Fruit fly (Drosophila melanogaster) whole organism, larva: ENCODE data around the gene CG44869.

ENCODE experiments used
- noc ChIP-seq: fragments of 200-800 bp; sonication (Bioruptor generic); optimal IDR thresholded peaks from 3 replicates; lab custom pipeline; 2019; ENCODE audit warnings: missing biosample characterization, mild to moderate bottlenecking, missing genetic modification characterization, moderate library complexity

Gene CG44869

DNA sequence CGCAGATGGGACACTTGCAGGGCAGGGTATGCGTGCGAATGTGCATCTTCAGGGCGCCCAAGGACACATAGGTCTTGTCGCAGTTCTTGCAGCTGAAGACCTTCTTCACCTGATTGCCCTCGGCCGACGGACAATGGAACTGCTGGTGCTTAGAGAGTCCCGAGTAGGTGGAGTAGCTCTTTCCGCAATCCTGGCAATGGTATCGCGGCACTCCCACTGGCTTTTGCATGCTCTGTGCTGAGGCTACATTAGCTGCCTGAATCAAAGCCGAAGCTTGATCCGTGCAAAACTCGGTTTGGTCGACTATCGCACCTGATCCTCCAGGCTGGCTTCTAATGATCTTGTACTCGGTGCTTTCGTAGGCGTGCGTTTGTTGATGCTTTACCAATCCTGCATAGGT lies 6.0 kb upstream of the CG44869 start:
- no peak for TF ChIP-seq noc (tag; lab: Kevin White, UChicago)

DNA sequence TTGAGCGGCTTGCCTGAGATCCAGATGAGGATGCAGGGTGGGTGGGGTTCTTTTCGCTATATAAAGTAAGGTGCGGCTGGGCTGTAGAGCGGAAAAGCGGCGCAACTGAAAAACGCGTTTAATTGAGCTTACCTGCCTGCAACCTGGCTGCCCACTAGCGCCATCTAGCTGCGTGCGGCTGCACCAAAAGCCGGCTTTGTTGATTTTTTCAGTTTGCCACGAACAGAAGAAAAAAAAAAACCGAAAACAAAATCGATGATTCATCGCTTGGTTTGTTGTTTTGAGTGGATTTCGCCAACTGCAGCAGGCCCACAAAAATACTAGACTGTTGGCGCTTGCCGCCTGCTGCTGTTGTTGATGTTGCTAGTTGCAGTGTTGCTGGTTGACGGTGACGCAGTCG lies 4.3 kb upstream of the CG44869 start:
- no peak for TF ChIP-seq noc (tag; lab: Kevin White, UChicago)

DNA sequence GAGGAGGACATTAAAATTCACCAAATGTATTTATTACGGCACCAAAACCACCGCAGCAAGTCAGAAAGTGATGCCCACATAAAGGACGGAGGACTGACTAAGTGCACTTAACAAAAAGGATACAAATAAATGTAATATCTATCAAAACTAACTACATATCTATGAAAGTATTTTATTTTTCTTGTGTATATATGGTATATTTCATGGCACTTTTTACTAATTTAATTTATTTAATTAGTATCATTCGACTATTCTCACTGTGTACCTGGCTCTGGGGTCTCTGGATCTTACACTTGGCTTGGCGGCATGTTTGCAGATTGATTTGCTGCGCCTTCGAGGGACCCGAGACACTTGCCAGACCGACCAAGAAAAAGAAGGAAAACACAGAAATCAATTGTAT lies 4.1 kb downstream of the CG44869 start:
- no peak for TF ChIP-seq noc (tag; lab: Kevin White, UChicago)

DNA sequence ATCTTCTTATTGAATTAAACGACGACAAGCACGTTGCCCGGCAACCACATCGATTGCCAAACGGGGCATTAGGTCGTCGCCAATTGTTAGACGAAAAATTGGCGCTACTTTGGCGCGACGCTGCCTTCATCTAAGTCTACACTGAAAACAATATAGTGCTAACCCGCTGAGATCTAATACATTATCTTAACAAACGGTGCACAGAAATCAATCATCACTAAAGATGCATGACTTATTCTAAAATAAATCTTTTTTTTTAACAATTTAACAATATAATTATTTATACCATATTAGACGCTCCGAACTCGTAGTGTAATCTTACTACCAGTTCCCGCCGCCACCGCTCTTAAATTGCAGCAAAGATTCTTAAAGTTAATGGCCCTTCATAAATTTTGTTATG lies 6.3 kb downstream of the CG44869 start:
- no peak for TF ChIP-seq noc (tag; lab: Kevin White, UChicago)

DNA sequence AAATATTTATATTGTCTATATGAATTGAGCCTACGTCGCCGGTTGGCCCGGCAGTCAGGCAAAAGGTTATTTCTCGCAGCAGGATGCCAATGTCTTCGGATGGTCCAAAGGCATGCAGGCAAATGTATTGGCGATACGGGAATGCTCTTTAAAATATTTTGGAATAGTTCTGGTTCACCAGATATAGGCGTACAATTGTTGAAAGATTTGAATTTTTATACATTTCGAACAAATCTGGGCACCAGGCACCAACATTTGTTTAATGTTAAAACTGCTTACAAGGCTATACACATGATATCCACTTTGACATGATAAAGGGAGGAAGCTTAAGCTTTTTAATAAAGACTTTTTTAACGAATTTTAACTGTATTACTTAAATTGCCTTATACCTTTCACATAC lies 7.9 kb downstream of the CG44869 start:
- no peak for TF ChIP-seq noc (tag; lab: Kevin White, UChicago)

DNA sequence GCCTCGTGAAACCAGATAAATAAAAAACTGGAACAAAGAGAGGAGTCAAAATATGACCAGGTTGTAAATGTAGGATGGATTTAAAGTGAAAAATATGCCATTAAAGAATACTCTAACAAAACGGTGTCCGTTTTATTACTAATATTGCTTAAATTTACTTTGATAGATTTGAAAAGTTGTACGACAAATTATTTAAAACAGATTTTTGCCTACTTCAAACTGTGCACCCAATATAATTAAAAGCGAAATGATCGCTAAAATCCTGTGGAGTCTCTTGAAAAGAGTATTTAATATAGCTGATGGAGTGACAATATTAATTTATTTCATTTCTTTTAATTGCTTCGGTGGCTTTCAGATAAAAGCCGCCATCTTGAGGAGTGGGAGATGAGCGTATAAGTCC lies 9.1 kb downstream of the CG44869 start:
- TF ChIP-seq noc (tag; lab: Kevin White, UChicago) = no peak

DNA sequence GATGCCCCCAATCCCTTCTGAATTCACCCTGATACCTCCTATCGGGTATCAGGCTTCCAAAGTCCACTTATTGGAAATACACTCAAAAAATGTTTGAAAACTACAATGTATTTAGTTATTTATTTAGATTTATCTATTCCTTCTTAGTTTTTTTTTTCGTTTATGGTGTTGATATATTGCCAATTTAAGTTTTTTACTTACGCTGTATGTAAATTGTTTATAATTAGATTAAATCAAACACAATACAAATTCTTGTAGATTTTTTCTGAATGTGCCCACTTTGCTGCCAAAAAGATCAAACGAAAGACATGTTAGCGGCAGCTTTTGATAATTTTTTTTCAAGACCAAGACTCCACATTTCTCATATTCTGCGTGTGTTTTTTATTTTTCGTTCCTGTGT lies 10.6 kb downstream of the CG44869 start:
- no peak for TF ChIP-seq noc (tag; lab: Kevin White, UChicago)

DNA sequence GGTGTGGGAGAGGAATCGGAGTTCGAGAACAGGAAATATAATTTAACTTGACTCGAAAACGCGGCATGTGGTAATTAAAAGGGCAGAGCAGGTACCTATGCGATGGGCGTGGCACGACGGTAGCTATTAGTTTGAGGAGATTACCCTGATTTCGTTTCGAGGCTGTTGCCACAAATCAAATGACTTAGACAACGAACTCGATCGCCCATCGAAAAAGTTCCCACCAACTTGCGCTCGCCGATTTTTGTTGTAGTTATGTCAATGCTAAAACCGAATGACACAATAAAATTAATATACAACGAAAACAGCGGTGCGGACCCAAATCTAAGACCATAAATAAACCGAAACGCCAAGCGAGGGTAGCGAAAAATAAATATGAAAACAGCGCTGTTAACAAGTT lies 11.1 kb downstream of the CG44869 start:
- TF ChIP-seq noc (tag; lab: Kevin White, UChicago) = no peak

DNA sequence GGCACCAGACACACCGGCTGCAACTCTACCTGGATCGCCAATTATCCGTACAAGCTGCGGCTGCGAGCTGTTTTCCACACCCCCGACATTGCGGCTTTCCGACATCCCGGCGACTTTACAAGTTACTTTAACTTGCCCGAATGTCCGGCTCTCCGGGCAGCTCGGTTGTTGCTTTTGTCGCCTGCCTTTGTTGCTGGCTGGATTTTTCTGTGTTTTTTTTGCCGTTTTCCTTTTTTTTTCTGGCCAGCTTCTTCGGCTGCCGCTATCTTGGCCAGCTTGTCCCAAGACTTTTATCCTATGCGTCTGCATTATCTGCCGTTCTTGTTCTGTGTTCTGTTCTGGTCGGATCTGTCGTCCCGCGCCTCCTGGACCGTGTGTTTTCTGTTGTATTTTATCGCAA lies 12.2 kb downstream of the CG44869 start:
- TF ChIP-seq noc (tag; lab: Kevin White, UChicago) = no peak

DNA sequence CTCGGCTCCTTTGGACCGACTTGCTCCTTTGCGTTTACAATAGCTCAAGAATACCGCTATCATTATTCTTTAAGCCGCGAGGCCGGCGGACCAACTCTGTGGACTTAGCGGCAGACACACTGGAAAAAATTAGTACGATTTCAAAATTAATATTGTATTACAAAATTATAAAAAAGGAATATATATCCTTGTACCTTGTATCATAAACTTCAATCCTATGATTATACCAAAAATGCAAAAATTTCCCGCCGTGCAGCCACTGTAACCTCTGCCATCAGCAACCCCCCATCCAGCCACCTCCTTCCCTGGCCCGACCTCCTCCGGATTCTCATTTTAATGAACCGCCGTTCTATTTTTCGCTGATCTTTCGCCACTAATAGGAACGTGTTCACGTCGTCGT lies 13.6 kb downstream of the CG44869 start:
- no peak for TF ChIP-seq noc (tag; lab: Kevin White, UChicago)

DNA sequence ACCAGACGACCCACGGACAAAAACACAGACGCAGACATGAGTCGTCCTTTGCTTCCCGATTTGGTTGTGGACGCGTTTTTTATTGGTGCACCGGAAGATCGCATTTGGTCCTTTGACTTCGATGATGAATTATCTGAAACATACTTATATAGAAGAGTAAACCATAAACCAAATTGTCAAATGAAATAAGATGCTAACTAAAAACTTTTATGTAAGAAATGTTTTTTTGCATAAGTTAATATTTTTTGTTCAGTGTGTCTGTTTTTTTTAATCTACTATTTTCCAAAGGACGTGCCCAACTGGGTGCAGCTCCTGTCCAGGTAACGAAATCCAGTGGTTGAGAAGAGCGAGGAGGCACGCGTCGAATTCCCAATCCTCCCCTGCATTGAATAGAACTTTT lies 16.3 kb downstream of the CG44869 start:
- TF ChIP-seq noc (tag; lab: Kevin White, UChicago) = no peak

DNA sequence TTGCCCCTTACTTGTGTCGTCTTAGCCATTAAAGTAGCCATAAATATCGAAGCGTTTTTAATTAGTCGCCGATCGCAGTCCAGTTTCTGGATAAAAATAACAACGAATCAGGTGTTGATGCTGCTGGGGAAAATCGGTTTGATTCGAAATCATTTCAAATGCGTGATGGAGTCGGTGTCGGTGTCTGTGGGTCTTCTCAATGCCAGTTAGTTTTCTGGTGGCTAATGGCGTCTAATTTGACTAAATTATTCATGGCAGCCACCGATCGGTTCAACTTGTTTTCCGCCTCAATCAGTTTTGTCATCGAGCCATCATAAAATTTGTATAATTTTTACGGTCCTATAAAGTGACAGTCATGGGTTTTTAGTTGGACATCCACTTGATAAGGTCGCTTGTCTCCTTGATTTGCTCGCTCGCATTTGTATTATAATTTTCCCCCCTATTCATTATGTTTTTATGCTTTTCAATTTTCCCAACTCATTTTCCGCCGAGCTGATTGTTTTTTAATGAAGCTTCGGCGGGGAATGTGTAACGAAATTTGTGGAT lies 17.8 kb downstream of the CG44869 start:
- TF ChIP-seq noc (tag; lab: Kevin White, UChicago) = no peak

DNA sequence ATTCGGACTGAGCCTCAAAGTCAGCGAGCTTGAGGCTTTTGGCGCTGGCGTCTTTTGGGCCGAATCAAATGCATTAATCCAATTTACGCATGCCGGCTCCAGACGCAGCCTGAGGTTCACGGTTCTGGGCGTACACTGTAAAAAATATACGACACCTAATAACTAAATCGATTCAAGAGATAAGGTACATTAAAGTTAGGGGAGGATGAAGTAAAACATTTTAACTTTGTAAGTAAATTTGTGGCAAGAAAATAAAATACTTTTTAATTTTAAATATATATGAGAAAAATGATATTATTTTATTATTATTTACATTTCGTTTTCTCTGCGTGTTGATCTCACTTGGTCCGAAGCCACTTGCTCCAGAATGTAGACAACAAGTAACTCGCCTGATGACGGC lies 21.4 kb downstream of the CG44869 start:
- no peak for TF ChIP-seq noc (tag; lab: Kevin White, UChicago)

DNA sequence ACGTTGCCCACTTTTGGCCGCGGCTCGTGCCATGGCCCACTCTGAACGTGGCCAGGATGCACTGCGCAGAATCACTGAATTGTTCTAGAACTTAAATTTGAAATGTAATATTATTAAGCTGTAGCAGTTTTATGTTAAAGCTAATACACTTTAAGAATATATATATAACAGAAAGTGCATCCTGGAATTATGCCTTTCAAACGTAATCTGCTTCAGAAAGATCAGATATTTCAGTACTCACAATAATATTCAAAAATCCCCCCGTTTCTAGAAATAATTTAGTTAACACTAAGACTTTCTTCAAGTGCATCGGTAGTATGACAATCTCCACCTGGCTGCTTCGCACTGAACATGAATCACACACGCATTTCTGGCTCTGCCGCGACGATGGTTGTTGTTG lies 25.8 kb downstream of the CG44869 start:
- no peak for TF ChIP-seq noc (tag; lab: Kevin White, UChicago)

DNA sequence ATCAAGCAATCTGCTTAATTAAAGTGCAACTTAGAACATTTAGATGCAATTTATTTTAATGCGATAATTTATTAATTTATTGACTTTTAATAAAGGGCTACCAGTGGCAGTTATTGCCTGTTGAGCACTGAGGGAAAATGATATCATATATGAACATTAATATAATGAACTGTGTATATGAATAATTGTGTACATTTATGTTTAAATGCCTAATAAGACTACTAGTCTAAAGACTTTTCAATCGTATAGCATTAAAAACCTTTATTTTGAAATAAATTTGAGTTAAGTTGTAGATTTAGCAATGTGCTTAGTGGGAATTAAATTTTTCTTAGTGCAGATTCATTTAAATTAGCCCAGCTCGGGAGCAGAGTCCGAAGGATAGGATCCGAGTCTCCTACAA lies 27.7 kb downstream of the CG44869 start:
- no peak for TF ChIP-seq noc (tag; lab: Kevin White, UChicago)

DNA sequence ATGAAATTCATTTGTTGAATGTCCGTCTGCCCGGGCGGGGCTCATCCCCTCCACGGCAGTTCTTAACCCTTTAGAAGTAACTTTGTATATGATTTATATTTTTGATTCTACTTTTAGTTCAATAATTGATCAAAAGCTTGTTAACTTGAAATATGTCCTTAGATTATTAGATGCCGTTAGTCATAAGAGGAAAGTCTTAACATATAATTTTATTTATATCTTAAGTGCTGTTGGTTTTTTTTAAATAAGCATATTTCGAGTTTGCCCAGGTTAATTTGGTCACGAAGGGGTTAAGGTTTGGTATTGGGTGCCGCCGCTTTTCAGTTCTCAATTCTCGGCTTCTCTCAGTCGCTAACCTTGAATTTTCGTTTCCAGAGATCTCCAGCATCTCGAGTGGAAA lies 29.2 kb downstream of the CG44869 start:
- no peak for TF ChIP-seq noc (tag; lab: Kevin White, UChicago)

DNA sequence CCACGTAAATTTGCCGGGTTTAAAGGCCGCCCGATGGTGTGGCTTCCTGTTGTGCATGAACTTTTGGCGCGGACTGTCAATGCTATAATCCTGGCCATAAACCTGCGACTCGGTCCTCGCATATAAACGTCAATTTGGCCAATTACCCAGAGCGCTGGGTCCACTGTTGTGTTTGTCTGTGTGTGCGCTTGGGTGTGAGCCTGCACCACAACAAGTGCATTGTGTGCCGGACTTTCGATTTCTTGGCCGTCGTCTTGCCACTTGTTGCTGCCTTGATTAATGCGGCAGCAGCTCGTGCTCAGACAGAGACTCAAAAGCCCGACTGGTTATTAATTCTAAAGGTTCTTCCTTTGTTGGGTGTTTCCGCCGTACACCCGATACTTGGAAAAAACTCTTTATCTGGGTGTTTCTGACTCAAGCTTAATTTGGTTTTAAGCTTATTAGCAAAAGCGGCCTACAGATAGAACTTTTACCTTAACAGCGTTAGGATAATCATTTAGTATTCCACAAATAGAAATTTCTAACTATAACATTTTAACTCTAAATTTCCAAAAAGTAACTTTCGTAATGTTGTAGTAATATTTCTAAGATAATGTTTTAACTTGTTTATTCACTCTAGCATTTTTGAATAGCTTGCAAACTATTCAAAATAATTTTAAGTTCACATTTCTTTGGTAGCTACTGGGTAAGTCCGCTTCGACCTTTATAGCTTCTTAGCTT lies 30.1 kb downstream of the CG44869 start:
- no peak for TF ChIP-seq noc (tag; lab: Kevin White, UChicago)

DNA sequence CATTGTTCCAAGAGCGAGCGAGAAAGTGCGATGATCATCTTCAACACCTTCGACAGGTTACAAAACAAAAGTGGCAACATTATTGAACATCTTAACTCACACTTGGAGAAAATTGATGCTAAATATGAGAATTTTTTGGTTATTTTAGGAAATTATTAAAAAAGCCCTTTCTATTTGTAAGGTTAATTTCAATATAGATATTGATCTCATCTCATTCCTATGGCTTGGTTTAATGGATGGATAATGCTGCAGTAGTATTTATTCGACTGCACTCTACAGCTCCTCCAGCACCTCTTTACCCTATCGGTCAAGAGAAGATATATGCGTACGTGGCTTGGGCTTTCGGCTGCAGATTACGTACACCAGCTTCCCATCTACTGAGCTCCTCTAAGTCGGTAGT lies 31.4 kb downstream of the CG44869 start:
- TF ChIP-seq noc (tag; lab: Kevin White, UChicago) = no peak
